Worm (Caenorhabditis elegans): ENCODE results near the gene fat-5.

The fat-5 gene

ce11 chrV:17773108-17773507, 48.3 kb downstream of the fat-5 start, which contains the start of gene sre-21:
Gene sre-21, minus strand, starts transcription at chrV:17773208.
- TF ChIP-seq tbx-2 (tag; optimal IDR thresholded peaks at IDR 0.05): no peak
- TF ChIP-seq fax-1 (tag; optimal IDR thresholded peaks at IDR 0.05): no peak
- TF ChIP-seq K02D7.2 (tag; optimal IDR thresholded peaks at IDR 0.05): no peak
- no peak for TF ChIP-seq sox-2 (GFP tag; IDR thresholded peaks at IDR 0.05)
- no peak for TF ChIP-seq unc-86 (tag; optimal IDR thresholded peaks at IDR 0.05)
- TF ChIP-seq hlh-15 (tag; optimal IDR thresholded peaks at IDR 0.05): no peak
- no peak for TF ChIP-seq lin-11 (tag; optimal IDR thresholded peaks at IDR 0.05)
- TF ChIP-seq ceh-2 (tag; optimal IDR thresholded peaks at IDR 0.05): no peak
- no peak for TF ChIP-seq ztf-16 (tag; optimal IDR thresholded peaks at IDR 0.05)
- no peak for TF ChIP-seq elt-2 (tag; optimal IDR thresholded peaks at IDR 0.05)
- TF ChIP-seq K09A11.1 (tag; optimal IDR thresholded peaks at IDR 0.05; ENCODE audit: insufficient read depth): no peak
- no peak for TF ChIP-seq ceh-6 (GFP tag; optimal IDR thresholded peaks at IDR 0.05)
- TF ChIP-seq pros-1 (tag; optimal IDR thresholded peaks at IDR 0.05): no peak

Data from whole organism, late embryonic.